Fruit fly (Drosophila melanogaster) whole organism, embryonic: ENCODE measurements around the gene w.

ENCODE experiments used
- Asciz ChIP-seq: fragments of 200-800 bp; sonication (Bioruptor generic); optimal IDR thresholded peaks from 2 replicates; lab custom pipeline; 2017; ENCODE audit warnings: missing biosample characterization, mild to moderate bottlenecking, missing genetic modification characterization, missing genetic modification reagents
- Atf6 ChIP-seq: fragments of 200-800 bp; sonication (Bioruptor generic); IDR thresholded peaks from 2 replicates; pipeline ENCODE4 v1.3.6; 2022; ENCODE audit warnings: missing biosample characterization, missing genetic modification characterization
- Awh ChIP-seq: fragments of 200-800 bp; sonication (Bioruptor generic); IDR thresholded peaks from 2 replicates; pipeline ENCODE4, ENCODE4 v1.3.6; 2022; ENCODE audit warnings: missing biosample characterization, missing genetic modification characterization
- B-H1 ChIP-seq: fragments of 200-800 bp; sonication (Bioruptor generic); IDR thresholded peaks from 3 replicates; pipeline ENCODE4 v1.3.6; 2022; ENCODE audit warnings: missing biosample characterization, missing genetic modification characterization
- CG10431 ChIP-seq: fragments of 200-800 bp; sonication (Bioruptor generic); optimal IDR thresholded peaks from 3 replicates; lab custom pipeline; 2018; ENCODE audit warnings: missing biosample characterization, mild to moderate bottlenecking, missing genetic modification characterization
- CG10565 ChIP-seq: fragments of 200-800 bp; sonication (Bioruptor generic); optimal IDR thresholded peaks from 3 replicates; lab custom pipeline; 2016; ENCODE audit warnings: missing biosample characterization, mild to moderate bottlenecking, missing genetic modification characterization
- CG10654 ChIP-seq: fragments of 200-800 bp; sonication (Bioruptor generic); optimal IDR thresholded peaks from 2 replicates; lab custom pipeline; 2016; ENCODE audit warnings: missing biosample characterization, missing genetic modification characterization
- CG11093 ChIP-seq: fragments of 200-800 bp; sonication (Bioruptor generic); IDR thresholded peaks from 3 replicates; pipeline ENCODE4 v1.3.6; 2022; ENCODE audit warnings: missing biosample characterization, missing genetic modification characterization
- CG12155 ChIP-seq: fragments of 200-800 bp; sonication (Bioruptor generic); optimal IDR thresholded peaks from 3 replicates; lab custom pipeline; 2016; ENCODE audit warnings: missing biosample characterization, missing genetic modification characterization
- CG13894 ChIP-seq: fragments of 200-800 bp; sonication (Bioruptor generic); optimal IDR thresholded peaks from 3 replicates; lab custom pipeline; 2018; ENCODE audit warnings: missing biosample characterization, mild to moderate bottlenecking, missing genetic modification characterization, moderate library complexity
- CG17359 ChIP-seq: fragments of 200-800 bp; sonication (Bioruptor generic); optimal IDR thresholded peaks from 3 replicates; lab custom pipeline; 2018; ENCODE audit warnings: missing biosample characterization, mild to moderate bottlenecking, missing genetic modification characterization, moderate library complexity
- CG1792 ChIP-seq: fragments of 200-800 bp; sonication (Bioruptor generic); optimal IDR thresholded peaks from 2 replicates; lab custom pipeline; 2016; ENCODE audit warnings: missing biosample characterization, missing genetic modification characterization
- CG2129 ChIP-seq: fragments of 200-800 bp; sonication (Bioruptor generic); IDR thresholded peaks from 2 replicates; pipeline ENCODE4 v1.3.6; 2022; ENCODE audit warnings: missing biosample characterization, missing genetic modification characterization; ENCODE audit not compliant: partially characterized antibody
- CG30403 ChIP-seq: fragments of 200-800 bp; sonication (Bioruptor generic); optimal IDR thresholded peaks from 3 replicates; lab custom pipeline; 2016; ENCODE audit warnings: missing biosample characterization, missing genetic modification characterization
- CG31441 ChIP-seq: fragments of 200-800 bp; sonication (Bioruptor generic); IDR thresholded peaks from 2 replicates; pipeline ENCODE4 v1.3.6; 2022; ENCODE audit warnings: missing biosample characterization, missing genetic modification characterization
- CG3281 ChIP-seq: fragments of 200-800 bp; sonication (Bioruptor generic); optimal IDR thresholded peaks from 3 replicates; lab custom pipeline; 2017; ENCODE audit warnings: missing biosample characterization, mild to moderate bottlenecking, missing genetic modification characterization
- CG33557 ChIP-seq: fragments of 200-800 bp; sonication (Bioruptor generic); optimal IDR thresholded peaks from 2 replicates; lab custom pipeline; 2019; ENCODE audit warnings: missing biosample characterization, mild to moderate bottlenecking, missing genetic modification characterization, moderate library complexity
- CG42726 ChIP-seq: fragments of 200-800 bp; sonication (Bioruptor generic); IDR thresholded peaks from 2 replicates; pipeline ENCODE4 v1.3.6; 2022; ENCODE audit warnings: missing biosample characterization, missing genetic modification characterization; ENCODE audit not compliant: partially characterized antibody
- CG7987 ChIP-seq: fragments of 200-800 bp; sonication (Bioruptor generic); optimal IDR thresholded peaks from 2 replicates; lab custom pipeline; 2018; ENCODE audit warnings: missing biosample characterization, mild to moderate bottlenecking, missing genetic modification characterization, moderate library complexity
- Chrac-16 ChIP-seq: fragments of 200-800 bp; sonication (Bioruptor generic); optimal IDR thresholded peaks from 3 replicates; lab custom pipeline; 2016; ENCODE audit warnings: missing biosample characterization, missing genetic modification characterization
- Dbx ChIP-seq: fragments of 200-800 bp; sonication (Bioruptor generic); IDR thresholded peaks from 3 replicates; pipeline ENCODE4 v1.3.6; 2022; ENCODE audit warnings: missing biosample characterization, missing genetic modification characterization
- Dip3 ChIP-seq: fragments of 200-800 bp; sonication (Bioruptor generic); optimal IDR thresholded peaks from 3 replicates; lab custom pipeline; 2016; ENCODE audit warnings: missing biosample characterization, missing genetic modification characterization
- Drgx ChIP-seq: fragments of 200-800 bp; sonication (Bioruptor generic); IDR thresholded peaks from 2 replicates; pipeline ENCODE4 v1.3.6; 2022; ENCODE audit warnings: missing biosample characterization, missing genetic modification characterization
- E2f2 ChIP-seq: fragments of 200-800 bp; sonication (Bioruptor generic); IDR thresholded peaks from 2 replicates; pipeline ENCODE4 v1.3.6; 2022; ENCODE audit warnings: missing biosample characterization, missing genetic modification characterization
- HLH3B ChIP-seq: fragments of 200-800 bp; sonication (Bioruptor generic); IDR thresholded peaks from 2 replicates; pipeline ENCODE4 v1.3.6; 2022; ENCODE audit warnings: missing biosample characterization, missing genetic modification characterization
- Hmx ChIP-seq: fragments of 200-800 bp; sonication (Bioruptor generic); optimal IDR thresholded peaks from 2 replicates; lab custom pipeline; 2016; ENCODE audit warnings: missing biosample characterization, missing genetic modification characterization
- Med ChIP-seq: fragments of 200-800 bp; sonication (Bioruptor generic); peaks from one replicate; lab custom pipeline; 2016; ENCODE audit warnings: missing biosample characterization, missing genetic modification characterization, mild to moderate bottlenecking, inconsistent platforms, moderate library complexity
- Ravus ChIP-seq: fragments of 200-800 bp; sonication (Bioruptor generic); IDR thresholded peaks from 2 replicates; pipeline ENCODE4 v1.3.6; 2022; ENCODE audit warnings: missing biosample characterization, missing genetic modification characterization
- Xbp1 ChIP-seq: fragments of 200-800 bp; sonication (Bioruptor generic); optimal IDR thresholded peaks from 3 replicates; lab custom pipeline; 2016; ENCODE audit warnings: missing biosample characterization, mild to moderate bottlenecking, missing genetic modification characterization
- ap ChIP-seq: fragments of 200-800 bp; sonication (Bioruptor generic); IDR thresholded peaks from 2 replicates; pipeline ENCODE4 v1.3.6; 2022; ENCODE audit warnings: missing biosample characterization, missing genetic modification characterization
- bowl ChIP-seq: fragments of 200-800 bp; sonication (Bioruptor generic); IDR thresholded peaks from 2 replicates; pipeline ENCODE4 v1.3.6; 2022; ENCODE audit warnings: missing biosample characterization, missing genetic modification characterization
- cato ChIP-seq: fragments of 200-800 bp; sonication (Bioruptor generic); optimal IDR thresholded peaks from 2 replicates; lab custom pipeline; 2016; ENCODE audit warnings: missing biosample characterization, missing genetic modification characterization, borderline replicate concordance
- croc ChIP-seq: fragments of 200-800 bp; sonication (Bioruptor generic); conservative IDR thresholded peaks from 3 replicates; pipeline ENCODE4 v1.3.6; 2022; ENCODE audit warnings: missing biosample characterization, missing genetic modification characterization
- dmrt99B ChIP-seq: fragments of 200-800 bp; sonication (Bioruptor generic); optimal IDR thresholded peaks from 2 replicates; lab custom pipeline; 2018; ENCODE audit warnings: missing biosample characterization, mild to moderate bottlenecking, missing genetic modification characterization, moderate library complexity
- emc ChIP-seq: fragments of 200-800 bp; sonication (Bioruptor generic); optimal IDR thresholded peaks from 2 replicates; lab custom pipeline; 2016; ENCODE audit warnings: missing biosample characterization, missing genetic modification characterization
- ftz-f1 ChIP-seq: fragments of 200-800 bp; sonication (Bioruptor generic); optimal IDR thresholded peaks from 2 replicates; lab custom pipeline; 2016; ENCODE audit warnings: missing biosample characterization, missing genetic modification characterization
- grn ChIP-seq: fragments of 200-800 bp; sonication (Bioruptor generic); optimal IDR thresholded peaks from 3 replicates; lab custom pipeline; 2017; ENCODE audit warnings: missing biosample characterization, missing genetic modification characterization
- ham ChIP-seq: fragments of 200-800 bp; sonication (Bioruptor generic); IDR thresholded peaks from 2 replicates; pipeline ENCODE4 v1.3.6; 2022; ENCODE audit warnings: missing biosample characterization, missing genetic modification characterization
- hkb ChIP-seq, 2 experiments: fragments of 200-800 bp in 1 of 2; fragments of >200 bp in 1 of 2; sonication (Bioruptor generic) in 1 of 2; IDR thresholded peaks in 1 of 2; optimal IDR thresholded peaks in 1 of 2; 2 replicates each; pipeline versions ENCODE4 v1.3.6 to Lab custom; 2017 to 2022; ENCODE audit warnings: missing biosample characterization in 1 of 2, missing genetic modification characterization in 1 of 2
- kay ChIP-seq: fragments of 200-800 bp; sonication (Bioruptor generic); optimal IDR thresholded peaks from 2 replicates; lab custom pipeline; 2016; ENCODE audit warnings: missing biosample characterization, missing genetic modification characterization
- klu ChIP-seq: fragments of 200-800 bp; sonication (Bioruptor generic); IDR thresholded peaks from 2 replicates; pipeline ENCODE4 v1.3.6; 2022; ENCODE audit warnings: missing biosample characterization, missing genetic modification characterization
- mam ChIP-seq: fragments of 200-800 bp; sonication (Bioruptor generic); optimal IDR thresholded peaks from 3 replicates; lab custom pipeline; 2016; ENCODE audit warnings: missing biosample characterization, missing genetic modification characterization
- pfk ChIP-seq: fragments of 200-800 bp; sonication (Bioruptor generic); optimal IDR thresholded peaks from 2 replicates; lab custom pipeline; 2018; ENCODE audit warnings: missing biosample characterization, mild to moderate bottlenecking, missing genetic modification characterization, moderate library complexity
- ro ChIP-seq: fragments of 200-800 bp; sonication (Bioruptor generic); IDR thresholded peaks from 2 replicates; pipeline ENCODE4 v1.3.6; 2022; ENCODE audit warnings: missing biosample characterization, missing genetic modification characterization
- scrt ChIP-seq: fragments of 200-800 bp; sonication (Bioruptor generic); optimal IDR thresholded peaks from 2 replicates; lab custom pipeline; 2018; ENCODE audit warnings: missing biosample characterization, mild to moderate bottlenecking, missing genetic modification characterization, moderate library complexity
- sd ChIP-seq: fragments of 200-800 bp; sonication (Bioruptor generic); optimal IDR thresholded peaks from 3 replicates; lab custom pipeline; 2018; ENCODE audit warnings: missing biosample characterization, mild to moderate bottlenecking, missing genetic modification characterization, moderate library complexity
- stwl ChIP-seq: fragments of 200-800 bp; sonication (Bioruptor generic); optimal IDR thresholded peaks from 3 replicates; lab custom pipeline; 2018; ENCODE audit warnings: missing biosample characterization, mild to moderate bottlenecking, missing genetic modification characterization, moderate library complexity
- trem ChIP-seq: fragments of 200-800 bp; optimal IDR thresholded peaks from 3 replicates; lab custom pipeline; 2019; ENCODE audit warnings: missing biosample characterization, mild to moderate bottlenecking, missing genetic modification characterization, moderate library complexity
- vnd ChIP-seq: fragments of 200-800 bp; sonication (Bioruptor generic); IDR thresholded peaks from 3 replicates; pipeline ENCODE4 v1.3.6; 2022; ENCODE audit warnings: missing biosample characterization, missing genetic modification characterization; ENCODE audit not compliant: partially characterized antibody
- zf30C ChIP-seq: fragments of 200-800 bp; sonication (Bioruptor generic); optimal IDR thresholded peaks from 3 replicates; lab custom pipeline; 2018; ENCODE audit warnings: missing biosample characterization, mild to moderate bottlenecking, missing genetic modification characterization

The w gene

DNA sequence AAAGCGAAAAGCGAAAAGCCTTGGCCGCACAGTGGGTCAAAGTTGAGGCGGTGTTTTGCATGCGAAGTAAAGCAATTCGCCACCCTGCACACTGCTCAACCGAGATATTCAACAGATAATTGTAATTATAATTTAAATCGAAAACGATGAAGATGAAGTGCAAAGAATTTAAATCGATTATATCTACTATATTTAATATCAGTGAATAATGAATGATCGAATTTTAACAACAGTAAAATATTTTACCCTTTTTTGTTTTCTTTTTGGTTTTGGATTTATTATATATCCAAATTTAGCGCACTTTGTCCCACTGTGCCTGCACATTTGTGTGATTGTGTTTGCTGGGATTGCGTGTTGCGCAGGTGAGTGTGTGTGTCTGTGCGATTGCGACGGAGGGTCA lies 9.0 kb downstream of the w start (continued):
- TF ChIP-seq CG33557 (GFP tag; lab: Kevin White, UChicago) = peak; percentile 9
- peak; percentile 69; the same call in 1 of the 2 replicates for TF ChIP-seq bowl (GFP tag; lab: Robert Waterston, UW)
- TF ChIP-seq CG1792 (GFP tag; lab: Kevin White, UChicago) = peak; percentile 18
- TF ChIP-seq CG10654 = peak; percentile 73
- TF ChIP-seq trem (tag; lab: Kevin White, UChicago) = peak; percentile 55
- peak; percentile 78 for TF ChIP-seq HLH3B
- peak; percentile 65 for TF ChIP-seq cato (GFP tag; lab: Kevin White, UChicago)
- peak; percentile 90 for TF ChIP-seq Atf6 (GFP tag; lab: Robert Waterston, UW)
- no peak for TF ChIP-seq vnd (GFP tag; lab: Robert Waterston, UW)
- no peak for TF ChIP-seq CG2129 (GFP tag; lab: Robert Waterston, UW)
- TF ChIP-seq ftz-f1 (GFP tag; lab: Kevin White, UChicago) = peak; percentile 62
- no peak for TF ChIP-seq grn (GFP tag; lab: Kevin White, UChicago)
- no peak for TF ChIP-seq ro
- peak; percentile 74 for TF ChIP-seq B-H1 (GFP tag; lab: Robert Waterston, UW)
- TF ChIP-seq CG3281 (GFP tag; lab: Kevin White, UChicago) = peak; percentile 90
- peak; percentile 66 for TF ChIP-seq CG12155
- TF ChIP-seq dmrt99B = peak; percentile 95
- TF ChIP-seq Chrac-16 (GFP tag; lab: Kevin White, UChicago) = peak; percentile 57
- no peak for TF ChIP-seq emc
- TF ChIP-seq sd (tag; lab: Kevin White, UChicago) = no peak
- peak; percentile 76 for TF ChIP-seq Dip3 (GFP tag; lab: Kevin White, UChicago)
- no peak for TF ChIP-seq CG42726 (GFP tag; lab: Robert Waterston, UW)
- peak; percentile 55 for TF ChIP-seq Hmx (GFP tag; lab: Kevin White, UChicago)
- TF ChIP-seq Awh (GFP tag; lab: Robert Waterston, UW) = peak; percentile 73
- no peak for TF ChIP-seq CG10431 (GFP tag; lab: Kevin White, UChicago)
- TF ChIP-seq mam (GFP tag; lab: Kevin White, UChicago) = peak; percentile 76
- peak; percentile 68 for TF ChIP-seq E2f2 (GFP tag; lab: Robert Waterston, UW)
- TF ChIP-seq CG10565 (GFP tag; lab: Kevin White, UChicago) = peak; percentile 21
- TF ChIP-seq CG17359 = peak; percentile 84
- TF ChIP-seq CG30403 (GFP tag; lab: Kevin White, UChicago) = peak; percentile 83
- peak; percentile 79; the same call in 2 of the 3 replicates for TF ChIP-seq CG11093 (GFP tag; lab: Robert Waterston, UW)
- peak; percentile 32; the same call in 1 of the 2 replicates for TF ChIP-seq Ravus
- TF ChIP-seq kay = peak; percentile 64
- TF ChIP-seq croc = peak; percentile 69
- no peak for TF ChIP-seq stwl (tag; lab: Kevin White, UChicago)
- peak; percentile 59 for TF ChIP-seq ap (GFP tag; lab: Robert Waterston, UW)
- peak; percentile 37 for TF ChIP-seq CG13894 (tag; lab: Kevin White, UChicago)
- TF ChIP-seq Dbx (GFP tag; lab: Robert Waterston, UW) = peak; percentile 63; the same call in 1 of the 3 replicates
- no peak for TF ChIP-seq pfk
- TF ChIP-seq Drgx (GFP tag; lab: Robert Waterston, UW) = peak; percentile 86
- no peak for TF ChIP-seq hkb (optimal IDR thresholded peaks at IDR 0.05; lab: Kevin White, UChicago)
- TF ChIP-seq hkb (GFP tag; IDR thresholded peaks at IDR 0.05; lab: Robert Waterston, UW) = peak; percentile 89
- peak; percentile 76 for TF ChIP-seq Xbp1
- TF ChIP-seq zf30C (GFP tag; lab: Kevin White, UChicago) = no peak
- TF ChIP-seq CG7987 (GFP tag; lab: Kevin White, UChicago) = peak; percentile 22
- peak; percentile 85 for TF ChIP-seq Asciz
- peak; percentile 65; the same call in 1 of the 2 replicates for TF ChIP-seq klu (GFP tag; lab: Robert Waterston, UW)
- peak; percentile 68 for TF ChIP-seq scrt (GFP tag; lab: Kevin White, UChicago)
- peak; percentile 56; the same call in 1 of the 2 replicates for TF ChIP-seq ham (GFP tag; lab: Robert Waterston, UW)
- peak; percentile 95 for TF ChIP-seq Med
- peak; percentile 82 for TF ChIP-seq CG31441 (GFP tag; lab: Robert Waterston, UW)
